Worm (Caenorhabditis elegans) whole organism, early embryonic: Measurements from ENCODE around the gene R13H4.5.

ENCODE experiments used
- F13C5.2 ChIP-seq: sonication (generic microtip); optimal IDR thresholded peaks from 2 replicates; lab custom pipeline; 2017; ENCODE audit warnings: mild to moderate bottlenecking, missing genetic modification characterization, inconsistent platforms, missing compliant biosample characterization
- ama-1 ChIP-seq: fragments of 150-350 bp; optimal IDR thresholded peaks from 2 replicates; lab custom pipeline; 2014
- ets-7 ChIP-seq: sonication (generic microtip); optimal IDR thresholded peaks from 2 replicates; lab custom pipeline; 2016; ENCODE audit warnings: missing genotype, missing genetic modification characterization, missing compliant biosample characterization
- hmg-4 ChIP-seq: fragments of 200-800 bp; sonication (Bioruptor generic); optimal IDR thresholded peaks from 2 replicates; lab custom pipeline; 2018; ENCODE audit warnings: mild to moderate bottlenecking, missing genetic modification characterization, missing compliant biosample characterization
- pes-1 ChIP-seq: fragments of 200-800 bp; sonication (Bioruptor generic); IDR thresholded peaks from 2 replicates; pipeline ENCODE4 v1.3.6; 2022; ENCODE audit warnings: missing genetic modification reagents, missing genetic modification characterization, missing compliant biosample characterization

ce11 chrV:11875060-11875459 lies 14.6 kb downstream of the R13H4.5 start, which contains the start of gene sulp-4:
- TF ChIP-seq F13C5.2 (tag; lab: Kevin White, UChicago), result no peak
- TF ChIP-seq hmg-4 (GFP tag; lab: Kevin White, UChicago), result no peak
- TF ChIP-seq ets-7 (tag; lab: Kevin White, UChicago), result no peak
- no peak for TF ChIP-seq pes-1 (GFP tag; lab: Robert Waterston, UW)
- no peak for TF ChIP-seq ama-1 (lab: Kevin White, UChicago)
